Fruit fly (Drosophila melanogaster) Kc167 (cell line): Measurements from ENCODE around the gene jvl.

Experiments
- Myc ChIP-seq: fragments of >200 bp; optimal IDR thresholded peaks from 2 replicates; lab custom pipeline; 2017; ENCODE audit warnings: missing external identifiers
- ttk ChIP-seq: sonication (Bioruptor generic); optimal IDR thresholded peaks from 2 replicates; lab custom pipeline; 2017; ENCODE audit warnings: missing external identifiers

DNA sequence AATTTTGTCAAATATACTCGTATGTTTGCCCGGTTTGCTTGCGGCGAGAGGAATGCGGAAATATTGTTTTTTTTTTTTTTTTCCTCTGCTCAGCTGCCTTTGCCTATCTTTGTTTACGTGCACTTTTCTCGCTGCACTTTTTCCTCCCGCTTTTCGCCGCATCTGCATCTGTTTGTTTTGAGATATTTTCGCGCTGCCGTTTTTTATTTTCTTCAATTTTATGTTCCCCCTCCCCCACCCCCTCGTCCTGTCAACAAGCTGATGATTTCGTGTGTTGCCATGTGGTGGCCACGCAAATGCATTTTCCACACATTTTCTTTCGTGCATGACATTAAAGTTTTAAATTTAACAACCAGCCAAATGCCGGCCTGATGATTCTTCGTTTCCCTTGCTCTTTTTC, 14.7 kb downstream of the jvl start:
- TF ChIP-seq ttk (lab: Kevin White, UChicago) (no peak), Myc (lab: Kevin White, UChicago) (no peak)
